Worm (Caenorhabditis elegans) whole organism, young adult: ENCODE data around the gene K11D12.7.

ENCODE experiments used
- F33H1.4 ChIP-seq: fragments of 200-800 bp; sonication (Bioruptor generic); IDR thresholded peaks from 2 replicates; pipeline ENCODE4 v1.3.6; 2022; ENCODE audit warnings: missing genetic modification reagents, missing genetic modification characterization, missing compliant biosample characterization
- dpl-1 ChIP-seq: fragments of 150-350 bp; optimal IDR thresholded peaks from 2 replicates; lab custom pipeline; 2014; ENCODE audit warnings: missing biosample characterization, missing genetic modification reagents, missing genetic modification characterization
- fkh-3 ChIP-seq: sonication (generic microtip); optimal IDR thresholded peaks from 2 replicates; lab custom pipeline; 2016; ENCODE audit warnings: mild to moderate bottlenecking, missing genetic modification characterization, missing compliant biosample characterization
- hlh-12 ChIP-seq: sonication (generic microtip); optimal IDR thresholded peaks from 2 replicates; lab custom pipeline; 2016; ENCODE audit warnings: missing genetic modification characterization, missing compliant biosample characterization
- nhr-120 ChIP-seq: fragments of 200-800 bp; sonication (Bioruptor generic); IDR thresholded peaks from 2 replicates; pipeline ENCODE4 v1.3.6; 2022; ENCODE audit warnings: missing genetic modification characterization, missing compliant biosample characterization
- nhr-90 ChIP-seq: sonication (generic microtip); optimal IDR thresholded peaks from 2 replicates; lab custom pipeline; 2016; ENCODE audit warnings: missing genotype, mild to moderate bottlenecking, missing genetic modification characterization, missing compliant biosample characterization
- ztf-26 ChIP-seq: sonication (generic microtip); optimal IDR thresholded peaks from 2 replicates; lab custom pipeline; 2017; ENCODE audit warnings: missing genetic modification characterization, missing compliant biosample characterization

DNA sequence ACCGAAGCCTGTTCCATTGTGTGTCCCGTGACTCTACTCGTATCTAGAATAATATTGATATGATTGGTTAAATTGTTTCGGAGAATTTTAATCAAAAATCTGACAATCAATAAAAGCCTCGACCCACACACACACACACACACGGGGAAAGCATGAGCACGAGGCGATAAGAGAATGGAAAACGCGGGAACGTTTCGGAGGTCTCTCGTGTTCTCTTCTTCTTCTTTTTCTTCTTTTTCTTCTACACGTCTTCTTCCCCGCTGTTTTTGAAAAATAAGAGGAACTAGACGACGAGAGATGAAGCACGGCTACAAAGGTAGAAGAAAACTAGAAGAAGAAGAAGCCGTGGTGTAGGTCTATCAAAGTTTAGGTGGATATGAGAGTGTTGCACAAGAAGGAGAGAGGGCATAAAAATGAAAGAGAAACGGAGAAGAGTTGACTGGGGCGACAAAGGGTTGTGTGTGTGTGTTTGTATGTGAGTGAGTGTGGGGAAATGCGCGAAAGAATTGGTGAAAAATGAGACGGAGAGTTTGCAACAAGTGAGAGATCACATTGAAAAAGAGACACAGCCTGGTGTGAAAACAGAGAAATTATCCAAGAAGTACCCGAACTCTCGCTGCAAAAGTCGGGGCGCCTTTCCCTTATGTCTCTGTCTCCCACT is 28.6 kb upstream of the K11D12.7 start, which contains the start of gene mlk-1:
- TF ChIP-seq nhr-90 (tag; lab: Kevin White, UChicago), result no peak
- peak; percentile 33 for TF ChIP-seq ztf-26 (tag; lab: Kevin White, UChicago)
- TF ChIP-seq F33H1.4 (GFP tag; lab: Robert Waterston, UW), result no peak
- TF ChIP-seq dpl-1, result no peak
- TF ChIP-seq hlh-12 (tag; lab: Kevin White, UChicago), result no peak
- no peak for TF ChIP-seq fkh-3 (tag; lab: Kevin White, UChicago)
- TF ChIP-seq nhr-120 (GFP tag; lab: Robert Waterston, UW), result no peak
